Worm (Caenorhabditis elegans) whole organism, L2 larva: ENCODE measurements around the gene mspn-1.

Experiments used
- ama-1 ChIP-seq: fragments of 150-350 bp; optimal IDR thresholded peaks from 2 replicates; lab custom pipeline; 2018; ENCODE audit warnings: inconsistent platforms
- ceh-82 ChIP-seq: fragments of 150-350 bp; optimal IDR thresholded peaks from 2 replicates; lab custom pipeline; 2014; ENCODE audit warnings: missing biosample characterization, missing genetic modification characterization
- elt-3 ChIP-seq: sonication (generic microtip); optimal IDR thresholded peaks from 2 replicates; lab custom pipeline; 2017; ENCODE audit warnings: missing biosample characterization, missing genetic modification characterization
- lsy-2 ChIP-seq, 2 experiments: fragments of 150-350 bp in 1 of 2; sonication (generic microtip) in 1 of 2; optimal IDR thresholded peaks; 2 replicates each; lab custom pipeline; 2014 to 2017; ENCODE audit warnings: missing biosample characterization in 2 of 2, missing genetic modification characterization in 2 of 2
- nhr-237 ChIP-seq: fragments of 150-350 bp; optimal IDR thresholded peaks from 2 replicates; lab custom pipeline; 2014; ENCODE audit warnings: missing biosample characterization, missing genetic modification characterization
- snpc-4 ChIP-seq: fragments of 150-350 bp; optimal IDR thresholded peaks from 2 replicates; lab custom pipeline; 2014; ENCODE audit warnings: missing biosample characterization, missing genetic modification characterization

- TF ChIP-seq lsy-2 (tag; optimal IDR thresholded peaks at IDR 0.05; lab: Kevin White, UChicago) (no peak), nhr-237 (tag; lab: Kevin White, UChicago) (no peak), elt-3 (tag; lab: Kevin White, UChicago) (no peak), ceh-82 (tag; lab: Kevin White, UChicago) (no peak), snpc-4 (tag; lab: Kevin White, UChicago) (no peak), ama-1 (lab: Kevin White, UChicago) (no peak)
These were observed 28.8 kb upstream of the mspn-1 start, which contains the start of gene pigs-1 for ce11 chrIV:10148938-10149337.
